Fruit fly (Drosophila melanogaster) Kc167 (cell line): ENCODE results near the gene CG17032.

ENCODE experiments used
- Myc ChIP-seq: fragments of >200 bp; optimal IDR thresholded peaks from 2 replicates; lab custom pipeline; 2017; ENCODE audit warnings: missing external identifiers
- Sin3A ChIP-seq: fragments of >200 bp; optimal IDR thresholded peaks from 2 replicates; lab custom pipeline; 2018; ENCODE audit warnings: missing external identifiers
- h ChIP-seq: fragments of >200 bp; optimal IDR thresholded peaks from 3 replicates; lab custom pipeline; 2018; ENCODE audit warnings: missing external identifiers
- insv ChIP-seq: fragments of >200 bp; optimal IDR thresholded peaks from 3 replicates; lab custom pipeline; 2018; ENCODE audit warnings: missing external identifiers
- psq ChIP-seq: fragments of >200 bp; optimal IDR thresholded peaks from 2 replicates; lab custom pipeline; 2017; ENCODE audit warnings: missing external identifiers

DNA sequence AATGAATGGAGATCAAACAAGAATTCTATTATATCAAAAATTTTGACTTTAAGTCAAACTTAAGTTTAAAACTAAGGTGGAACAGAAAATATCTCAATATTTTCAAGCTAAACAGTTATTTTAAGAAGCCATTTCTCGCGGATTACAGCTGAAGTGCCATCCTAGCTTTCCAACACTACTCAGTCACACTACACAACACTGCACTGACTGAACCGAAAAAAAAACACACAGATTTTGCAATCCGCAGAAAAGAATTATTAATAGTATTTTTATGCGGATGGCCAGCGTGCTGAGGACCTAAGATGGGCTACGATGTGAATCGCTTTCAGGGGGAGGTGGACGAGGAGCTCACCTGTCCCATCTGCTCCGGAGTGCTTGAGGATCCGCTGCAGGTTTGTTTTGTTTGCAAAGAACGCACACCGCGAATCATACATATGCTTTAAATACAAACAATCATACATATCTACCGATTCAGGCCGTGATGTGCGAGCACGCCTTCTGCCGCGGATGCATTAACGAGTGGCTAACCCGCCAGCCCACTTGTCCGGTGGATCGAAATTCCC is 2.1 kb upstream of the CG17032 start, which contains the start of gene elgi:
- TF ChIP-seq psq (lab: Kevin White, UChicago) (no peak), Sin3A (lab: Kevin White, UChicago) (no peak), h (lab: Kevin White, UChicago) (no peak), insv (no peak), Myc (lab: Kevin White, UChicago) (no peak)
